Worm (Caenorhabditis elegans) whole organism, mixed stage, embryonic: Measurements from ENCODE around the gene str-106.

Experiments used
- ceh-83 ChIP-seq: fragments of 200-800 bp; sonication (Bioruptor generic); optimal IDR thresholded peaks from 2 replicates; lab custom pipeline; 2018; ENCODE audit warnings: mild to moderate bottlenecking, missing genetic modification characterization, missing compliant biosample characterization
- nhr-2 ChIP-seq: fragments of 150-350 bp; optimal IDR thresholded peaks from 2 replicates; lab custom pipeline; 2014; ENCODE audit warnings: missing biosample characterization, missing genetic modification characterization
- snpc-4 ChIP-seq: fragments of 150-350 bp; optimal IDR thresholded peaks from 2 replicates; lab custom pipeline; 2014; ENCODE audit warnings: missing biosample characterization, missing genetic modification characterization
- sptf-1 ChIP-seq: sonication (generic microtip); optimal IDR thresholded peaks from 2 replicates; lab custom pipeline; 2017; ENCODE audit warnings: mild to moderate bottlenecking, missing genetic modification characterization, moderate library complexity, missing compliant biosample characterization
- unc-39 ChIP-seq: fragments of 150-350 bp; optimal IDR thresholded peaks from 2 replicates; lab custom pipeline; 2014; ENCODE audit warnings: missing biosample characterization, missing genetic modification characterization
- unc-62 ChIP-seq: fragments of 150-350 bp; optimal IDR thresholded peaks from 2 replicates; lab custom pipeline; 2014; ENCODE audit warnings: missing biosample characterization, missing genetic modification reagents, missing genetic modification characterization

DNA sequence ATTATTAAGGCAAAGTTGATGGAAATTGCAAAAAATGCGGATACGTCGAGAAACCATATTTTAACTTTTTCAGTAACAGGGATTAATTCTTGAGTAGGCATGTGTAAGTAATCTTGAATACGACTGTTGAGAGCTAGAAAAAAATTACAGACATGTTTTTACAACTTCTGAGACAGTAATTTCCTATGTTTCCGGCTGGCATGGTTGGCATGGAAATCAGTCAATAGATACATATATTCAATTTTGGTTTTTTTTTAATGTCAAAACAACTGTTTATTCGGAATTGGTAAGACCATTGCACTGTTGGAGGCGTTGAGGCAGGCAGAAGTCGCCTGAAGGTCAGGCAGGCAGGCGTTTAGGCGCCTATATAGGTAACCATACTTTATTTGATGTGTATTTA, 27.1 kb upstream of the str-106 start, which contains the start of gene str-254:
- no peak for TF ChIP-seq unc-39 (tag; lab: Kevin White, UChicago)
- no peak for TF ChIP-seq sptf-1 (tag; lab: Kevin White, UChicago)
- TF ChIP-seq nhr-2: no peak
- TF ChIP-seq snpc-4 (tag; lab: Kevin White, UChicago): no peak
- TF ChIP-seq unc-62 (GFP tag; lab: Kevin White, UChicago): no peak
- no peak for TF ChIP-seq ceh-83 (GFP tag; lab: Kevin White, UChicago)
